Fruit fly (Drosophila melanogaster) whole organism, pupa: ENCODE data around the gene CG12219.

Experiments
- CG13204 ChIP-seq: fragments of 200-800 bp; sonication (Bioruptor generic); optimal IDR thresholded peaks from 2 replicates; lab custom pipeline; 2018; ENCODE audit warnings: missing biosample characterization, mild to moderate bottlenecking, missing genetic modification characterization, moderate library complexity
- CG14655 ChIP-seq: fragments of 200-800 bp; sonication (Bioruptor generic); optimal IDR thresholded peaks from 3 replicates; lab custom pipeline; 2017; ENCODE audit warnings: mild to moderate bottlenecking, missing biosample characterization, missing genetic modification reagents, missing genetic modification characterization
- CG15710 ChIP-seq: fragments of 200-800 bp; sonication (Bioruptor generic); optimal IDR thresholded peaks from 2 replicates; lab custom pipeline; 2018; ENCODE audit warnings: missing biosample characterization, mild to moderate bottlenecking, missing genetic modification characterization, moderate library complexity
- CG32121 ChIP-seq: fragments of 200-800 bp; sonication (Bioruptor generic); IDR thresholded peaks from 2 replicates; pipeline ENCODE4 v1.3.6; 2022; ENCODE audit warnings: missing biosample characterization, missing genetic modification characterization
- CG4496 ChIP-seq: fragments of 200-800 bp; sonication (Bioruptor generic); IDR thresholded peaks from 3 replicates; pipeline ENCODE4 v1.3.6; 2022; ENCODE audit warnings: missing biosample characterization, missing genetic modification characterization
- CG9948 ChIP-seq: fragments of 200-800 bp; sonication (Bioruptor generic); optimal IDR thresholded peaks from 2 replicates; lab custom pipeline; 2018; ENCODE audit warnings: missing biosample characterization, mild to moderate bottlenecking, missing genetic modification characterization, moderate library complexity
- EcR ChIP-seq: fragments of 200-800 bp; sonication (Bioruptor generic); optimal IDR thresholded peaks from 3 replicates; lab custom pipeline; 2019; ENCODE audit warnings: missing biosample characterization, missing genetic modification characterization, mild to moderate bottlenecking, moderate library complexity, missing genetic modification reagents
- Pif1B ChIP-seq: fragments of 200-800 bp; sonication (Bioruptor generic); optimal IDR thresholded peaks from 3 replicates; lab custom pipeline; 2016; ENCODE audit warnings: missing biosample characterization, missing genetic modification characterization

DNA sequence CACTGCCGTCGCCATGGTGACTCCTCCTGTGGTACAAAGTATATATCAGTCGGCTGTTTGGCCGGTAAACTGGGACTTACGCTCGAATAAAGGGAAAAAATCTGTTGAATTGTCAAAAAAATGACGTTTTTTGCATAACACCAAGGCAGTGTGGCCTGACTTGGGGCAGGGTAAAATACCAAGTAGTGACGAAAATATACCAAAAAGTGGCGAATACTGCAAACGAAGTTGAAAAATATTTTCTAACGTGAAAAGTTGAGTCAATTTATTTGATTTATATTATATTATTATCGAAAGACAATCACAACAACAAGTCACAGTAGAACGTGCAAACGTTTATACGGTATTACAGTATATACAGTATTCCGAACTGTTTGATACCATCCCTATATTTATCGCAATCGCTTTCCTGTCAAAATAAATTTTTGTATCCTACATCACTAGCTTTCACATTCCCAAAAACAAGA, 49.2 kb upstream of the CG12219 start, which contains the start of the genes ND-B16.6 and kdn:
- TF ChIP-seq CG14655 (GFP tag; lab: Kevin White, UChicago) (no peak), CG4496 (no peak), CG13204 (GFP tag; lab: Kevin White, UChicago) (no peak), CG15710 (no peak), EcR (GFP tag; lab: Kevin White, UChicago) (no peak), CG32121 (GFP tag; lab: Robert Waterston, UW) (no peak), CG9948 (tag; lab: Kevin White, UChicago) (no peak), Pif1B (GFP tag; lab: Kevin White, UChicago) (no peak)
